Fruit fly (Drosophila melanogaster): Measurements from ENCODE around the gene mtg.
A peak's percentile ranks its signal among the peaks of the same experiment; 100 is the strongest.

mtg gene

dm6 chr3R:8239472-8240301 lies 10.6 kb upstream of the mtg start:
- peak; percentile 26 for TF ChIP-seq rn (GFP tag; IDR thresholded peaks at IDR 0.05)
- TF ChIP-seq CG32121 (GFP tag; IDR thresholded peaks at IDR 0.05) = peak; percentile 76
- TF ChIP-seq CG8301 (tag; optimal IDR thresholded peaks at IDR 0.05) = peak; percentile 87
- peak; percentile 87 for TF ChIP-seq CG15710 (tag; optimal IDR thresholded peaks at IDR 0.05)
- TF ChIP-seq CG9948 (tag; optimal IDR thresholded peaks at IDR 0.05) = peak; percentile 83
- TF ChIP-seq Snoo (tag; optimal IDR thresholded peaks at IDR 0.05) = peak; percentile 89
- TF ChIP-seq D1 (tag; optimal IDR thresholded peaks at IDR 0.05) = peak; percentile 51
- peak; percentile 54 for TF ChIP-seq gl (tag; optimal IDR thresholded peaks at IDR 0.05)
- peak; percentile 83 for TF ChIP-seq Pif1B (GFP tag; optimal IDR thresholded peaks at IDR 0.05)
- peak; percentile 82 for TF ChIP-seq CG17806 (tag; optimal IDR thresholded peaks at IDR 0.05)
- peak; percentile 69 for TF ChIP-seq CG4496 (GFP tag; IDR thresholded peaks at IDR 0.05)
- no peak for TF ChIP-seq CG13204 (GFP tag; optimal IDR thresholded peaks at IDR 0.05)
- no peak for TF ChIP-seq CG12605 (GFP tag; IDR thresholded peaks at IDR 0.05)
- peak; percentile 93 for TF ChIP-seq CG14655 (GFP tag; optimal IDR thresholded peaks at IDR 0.05)
- TF ChIP-seq Pif1A (GFP tag; optimal IDR thresholded peaks at IDR 0.05) = peak; percentile 84
- peak; percentile 80 for TF ChIP-seq Ets98B (GFP tag; IDR thresholded peaks at IDR 0.05)
- no peak for TF ChIP-seq CG10348 (GFP tag; IDR thresholded peaks at IDR 0.05)
- peak; percentile 55 for TF ChIP-seq EcR (GFP tag; optimal IDR thresholded peaks at IDR 0.05)
- peak; percentile 69 for TF ChIP-seq CG34367 (tag; optimal IDR thresholded peaks at IDR 0.05)
- TF ChIP-seq CG8159 (tag; optimal IDR thresholded peaks at IDR 0.05) = peak; percentile 92
- TF ChIP-seq fd96Ca (GFP tag; IDR thresholded peaks at IDR 0.05) = peak; percentile 70

dm6 chr3R:8240302-8240682 lies 10.0 kb upstream of the mtg start, which contains the start of gene Ada2b:
Gene Ada2b, minus strand, starts transcription at chr3R:8240515.
- TF ChIP-seq CG8301 (tag; optimal IDR thresholded peaks at IDR 0.05) (no peak), CG17806 (tag; optimal IDR thresholded peaks at IDR 0.05) (no peak), EcR (GFP tag; optimal IDR thresholded peaks at IDR 0.05) (peak; percentile 35), D1 (tag; optimal IDR thresholded peaks at IDR 0.05) (peak; percentile 41)

DNA sequence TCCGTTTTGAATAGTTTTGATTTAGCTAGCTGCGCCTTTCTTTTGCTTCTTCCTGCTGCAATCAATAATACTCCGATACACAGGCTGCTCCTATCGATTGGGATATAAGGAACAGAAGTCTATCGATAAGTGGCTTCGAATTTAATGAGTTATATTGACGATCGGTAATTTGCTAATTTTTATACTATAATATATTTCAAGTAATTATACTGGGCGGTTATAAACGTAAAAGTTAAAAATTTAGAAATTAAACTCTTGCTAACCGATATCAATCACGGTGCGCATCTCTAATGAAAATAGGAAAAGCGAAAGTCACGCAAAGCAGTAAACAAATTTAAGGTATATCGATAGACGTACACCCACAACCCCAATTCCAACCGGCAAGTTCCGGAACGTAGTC lies 6.6 kb upstream of the mtg start, which contains the start of the genes CG9636, CG18749 and CG33722:
Gene CG9636 (minus strand): TSS at position 73 of the 400 bp plus-strand sequence.
Gene CG18749 (plus strand): TSS at position 336 of the 400 bp plus-strand sequence.
Gene CG33722 (plus strand): TSS at position 336 of the 400 bp plus-strand sequence.
- TF ChIP-seq CG17806 (tag; optimal IDR thresholded peaks at IDR 0.05) = peak; percentile 41
- TF ChIP-seq Pif1B (GFP tag; optimal IDR thresholded peaks at IDR 0.05) = peak; percentile 69
- peak; percentile 36; the same call in 1 of the 3 replicates for TF ChIP-seq CG4496 (GFP tag; IDR thresholded peaks at IDR 0.05)
- TF ChIP-seq gl (tag; optimal IDR thresholded peaks at IDR 0.05) = no peak
- TF ChIP-seq EcR (GFP tag; optimal IDR thresholded peaks at IDR 0.05) = peak; percentile 4
- TF ChIP-seq CG12605 (GFP tag; IDR thresholded peaks at IDR 0.05) = no peak
- peak; percentile 45 for TF ChIP-seq Snoo (tag; optimal IDR thresholded peaks at IDR 0.05)
- peak; percentile 58 for TF ChIP-seq CG15710 (tag; optimal IDR thresholded peaks at IDR 0.05)
- peak; percentile 40 for TF ChIP-seq CG8159 (tag; optimal IDR thresholded peaks at IDR 0.05)
- peak; percentile 52; the same call in 1 of the 2 replicates for TF ChIP-seq Ets98B (GFP tag; IDR thresholded peaks at IDR 0.05)
- TF ChIP-seq rn (GFP tag; IDR thresholded peaks at IDR 0.05) = no peak
- peak; percentile 52 for TF ChIP-seq CG8301 (tag; optimal IDR thresholded peaks at IDR 0.05)
- TF ChIP-seq D1 (tag; optimal IDR thresholded peaks at IDR 0.05) = peak; percentile 26
- TF ChIP-seq CG34367 (tag; optimal IDR thresholded peaks at IDR 0.05) = no peak

DNA sequence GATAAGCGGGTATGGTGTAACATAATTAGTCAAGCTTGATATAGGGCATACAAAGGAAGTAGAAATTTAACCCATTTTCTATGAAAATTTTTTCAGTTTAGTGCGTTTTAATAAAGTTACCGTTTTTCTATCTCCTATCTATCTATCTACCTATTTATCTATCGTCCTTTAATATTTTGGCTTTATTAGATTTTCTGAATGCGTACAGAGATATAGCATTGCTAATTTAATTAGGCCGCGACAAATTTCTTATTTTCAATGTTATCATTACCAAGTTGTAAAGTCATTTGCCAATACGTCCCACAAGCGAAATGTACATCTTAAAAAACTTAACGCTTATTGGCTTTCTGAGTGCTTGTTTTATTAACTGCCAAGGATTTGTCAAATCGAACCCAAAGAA lies 2.2 kb upstream of the mtg start, which contains the start of gene CG15864:
Gene CG15864 (plus strand): TSS at position 301 of the 400 bp plus-strand sequence.
- TF ChIP-seq Ets98B (GFP tag; IDR thresholded peaks at IDR 0.05) = no peak
- no peak for TF ChIP-seq EcR (GFP tag; optimal IDR thresholded peaks at IDR 0.05)
- TF ChIP-seq CG8159 (tag; optimal IDR thresholded peaks at IDR 0.05) = no peak

DNA sequence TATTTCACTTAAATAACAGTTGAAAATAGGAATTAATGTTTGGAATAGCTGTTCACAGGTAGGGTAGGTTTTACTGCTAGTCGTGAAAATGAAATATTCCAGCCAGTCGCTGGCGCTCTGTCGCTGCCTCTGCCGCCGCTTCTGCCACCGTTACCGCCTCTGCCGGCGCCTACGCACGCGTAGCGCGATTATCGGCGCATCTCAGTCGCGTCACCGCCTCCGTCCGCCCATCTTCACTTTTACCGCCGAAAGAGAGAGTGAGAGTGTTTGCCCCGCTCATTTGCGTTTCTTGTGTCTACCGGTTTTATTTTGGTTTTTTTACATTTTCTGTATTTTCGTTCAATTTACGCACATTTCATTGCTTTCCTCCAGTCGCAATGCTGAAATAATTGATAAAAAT lies 1.2 kb downstream of the mtg start:
- TF ChIP-seq fd96Ca (GFP tag; IDR thresholded peaks at IDR 0.05) (0 out of 3 replicates have a peak, but pooled peaks have one; percentile 18), CG13204 (GFP tag; optimal IDR thresholded peaks at IDR 0.05) (peak; percentile 90), CG8301 (tag; optimal IDR thresholded peaks at IDR 0.05) (no peak)

DNA sequence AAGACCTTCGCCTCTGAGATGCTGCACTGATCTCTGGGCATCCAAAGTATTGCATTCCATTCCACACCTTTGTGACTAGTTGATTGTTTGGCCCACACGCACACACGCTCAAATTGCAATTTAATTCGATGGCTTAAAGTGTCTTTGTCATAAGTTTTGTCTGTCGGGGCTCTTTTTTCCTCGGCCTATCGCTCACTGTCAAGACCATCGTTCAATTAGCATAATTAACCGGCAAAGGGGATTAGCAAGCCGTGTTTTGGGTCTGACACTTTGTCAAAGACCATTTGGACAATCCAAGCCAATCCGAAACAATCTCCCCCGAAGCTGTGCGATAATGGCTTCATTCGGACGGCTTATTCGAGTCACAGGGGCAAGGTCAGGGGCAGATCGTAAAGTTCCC lies 4.0 kb downstream of the mtg start:
- TF ChIP-seq CG9948 (tag; optimal IDR thresholded peaks at IDR 0.05) (no peak), CG13204 (GFP tag; optimal IDR thresholded peaks at IDR 0.05) (no peak), Pif1A (GFP tag; optimal IDR thresholded peaks at IDR 0.05) (no peak), CG10348 (GFP tag; IDR thresholded peaks at IDR 0.05) (no peak), CG8159 (tag; optimal IDR thresholded peaks at IDR 0.05) (no peak), CG14655 (GFP tag; optimal IDR thresholded peaks at IDR 0.05) (no peak), Snoo (tag; optimal IDR thresholded peaks at IDR 0.05) (no peak), D1 (tag; optimal IDR thresholded peaks at IDR 0.05) (no peak), fd96Ca (GFP tag; IDR thresholded peaks at IDR 0.05) (no peak), CG15710 (tag; optimal IDR thresholded peaks at IDR 0.05) (no peak), CG17806 (tag; optimal IDR thresholded peaks at IDR 0.05) (no peak)

All from whole organism, pupa.